Worm (Caenorhabditis elegans) whole organism, L3 larva: Measurements from ENCODE around the gene Y48A6B.3.

Source experiments
- ama-1 ChIP-seq: fragments of 150-350 bp; optimal IDR thresholded peaks from 2 replicates; lab custom pipeline; 2018
- ceh-28 ChIP-seq: fragments of 150-350 bp; optimal IDR thresholded peaks from 2 replicates; lab custom pipeline; 2014; ENCODE audit warnings: missing biosample characterization, missing genetic modification reagents, missing genetic modification characterization
- ceh-82 ChIP-seq: fragments of 150-350 bp; optimal IDR thresholded peaks from 2 replicates; lab custom pipeline; 2014; ENCODE audit warnings: missing biosample characterization, missing genetic modification characterization
- daf-12 ChIP-seq: fragments of 150-350 bp; optimal IDR thresholded peaks from 2 replicates; lab custom pipeline; 2014; ENCODE audit warnings: missing biosample characterization, missing genetic modification reagents, missing genetic modification characterization
- egl-5 ChIP-seq: fragments of 150-350 bp; optimal IDR thresholded peaks from 2 replicates; lab custom pipeline; 2017; ENCODE audit warnings: missing biosample characterization, missing genetic modification reagents, missing genetic modification characterization, inconsistent platforms
- elt-1 ChIP-seq: fragments of 150-350 bp; optimal IDR thresholded peaks from 2 replicates; lab custom pipeline; 2014; ENCODE audit warnings: missing biosample characterization, missing genetic modification characterization
- elt-3 ChIP-seq, 3 experiments: fragments of 150-350 bp in 1 of 3; sonication (generic microtip) in 2 of 3; optimal IDR thresholded peaks; 2 replicates in 2 of 3; 4 replicates in 1 of 3; lab custom pipeline; 2014 to 2017; ENCODE audit warnings: missing biosample characterization in 3 of 3, missing genetic modification characterization in 3 of 3
- eor-1 ChIP-seq, 2 experiments: fragments of 150-350 bp; optimal IDR thresholded peaks; 2 replicates each; lab custom pipeline; 2014 to 2018; ENCODE audit warnings: missing biosample characterization in 2 of 2, missing genetic modification characterization in 2 of 2
- fkh-10 ChIP-seq: sonication (generic microtip); optimal IDR thresholded peaks from 2 replicates; lab custom pipeline; 2017; ENCODE audit warnings: missing biosample characterization, missing genetic modification reagents, missing genetic modification characterization
- fkh-2 ChIP-seq: fragments of 150-350 bp; optimal IDR thresholded peaks from 2 replicates; lab custom pipeline; 2014; ENCODE audit warnings: missing biosample characterization, missing genetic modification reagents, missing genetic modification characterization
- fos-1 ChIP-seq: fragments of 150-350 bp; optimal IDR thresholded peaks from 2 replicates; lab custom pipeline; 2014; ENCODE audit warnings: missing biosample characterization, missing genetic modification characterization
- hmg-11 ChIP-seq: sonication (generic microtip); optimal IDR thresholded peaks from 2 replicates; lab custom pipeline; 2016; ENCODE audit warnings: missing genetic modification characterization, missing compliant biosample characterization
- jun-1 ChIP-seq: fragments of 150-350 bp; optimal IDR thresholded peaks from 2 replicates; lab custom pipeline; 2014; ENCODE audit warnings: missing biosample characterization, missing genetic modification reagents, missing genetic modification characterization
- lin-15B ChIP-seq: fragments of 150-350 bp; optimal IDR thresholded peaks from 2 replicates; lab custom pipeline; 2014; ENCODE audit warnings: missing biosample characterization, missing genetic modification characterization
- lin-39 ChIP-seq: fragments of 150-350 bp; optimal IDR thresholded peaks from 2 replicates; lab custom pipeline; 2018; ENCODE audit warnings: missing biosample characterization, missing genetic modification reagents, missing genetic modification characterization
- lsy-12 ChIP-seq: sonication (generic microtip); optimal IDR thresholded peaks from 2 replicates; lab custom pipeline; 2016; ENCODE audit warnings: mild to moderate bottlenecking, missing genetic modification characterization, missing compliant biosample characterization
- mdl-1 ChIP-seq: fragments of 150-350 bp; optimal IDR thresholded peaks from 2 replicates; lab custom pipeline; 2014; ENCODE audit warnings: missing biosample characterization, missing genetic modification characterization
- mml-1 ChIP-seq: fragments of 150-350 bp; sonication (generic microtip); optimal IDR thresholded peaks from 3 replicates; lab custom pipeline; 2014; ENCODE audit warnings: missing biosample characterization, missing genetic modification characterization
- nfya-1 ChIP-seq: sonication (generic microtip); optimal IDR thresholded peaks from 2 replicates; lab custom pipeline; 2017; ENCODE audit warnings: missing genetic modification characterization, mild to moderate bottlenecking, missing compliant biosample characterization, antibody characterized with exemption, moderate library complexity; ENCODE audit not compliant: insufficient read depth
- nhr-11 ChIP-seq: fragments of 150-350 bp; optimal IDR thresholded peaks from 2 replicates; lab custom pipeline; 2014; ENCODE audit warnings: missing biosample characterization, missing genetic modification characterization
- nhr-12 ChIP-seq: fragments of 150-350 bp; optimal IDR thresholded peaks from 2 replicates; lab custom pipeline; 2014; ENCODE audit warnings: missing biosample characterization, missing genetic modification characterization
- nhr-23 ChIP-seq: fragments of 150-350 bp; optimal IDR thresholded peaks from 2 replicates; lab custom pipeline; 2014; ENCODE audit warnings: missing biosample characterization, missing genetic modification reagents, missing genetic modification characterization
- nhr-25 ChIP-seq: sonication (generic microtip); optimal IDR thresholded peaks from 2 replicates; lab custom pipeline; 2017; ENCODE audit warnings: missing biosample characterization, missing genetic modification characterization
- nhr-67 ChIP-seq: fragments of 150-350 bp; optimal IDR thresholded peaks from 2 replicates; lab custom pipeline; 2014; ENCODE audit warnings: missing biosample characterization, missing genetic modification characterization
- nhr-77 ChIP-seq: fragments of 150-350 bp; optimal IDR thresholded peaks from 2 replicates; lab custom pipeline; 2014; ENCODE audit warnings: missing biosample characterization, missing genetic modification characterization
- pha-4 ChIP-seq: fragments of 150-350 bp; optimal IDR thresholded peaks from 2 replicates; lab custom pipeline; 2014; ENCODE audit warnings: missing biosample characterization, missing genetic modification reagents, missing genetic modification characterization
- pqm-1 ChIP-seq: fragments of 150-350 bp; optimal IDR thresholded peaks from 2 replicates; lab custom pipeline; 2017; ENCODE audit warnings: missing biosample characterization, missing genetic modification characterization, inconsistent platforms
- sea-2 ChIP-seq: fragments of 150-350 bp; sonication (generic microtip); optimal IDR thresholded peaks from 4 replicates; lab custom pipeline; 2014; ENCODE audit warnings: missing biosample characterization, missing genetic modification reagents, missing genetic modification characterization
- snpc-4 ChIP-seq: fragments of 150-350 bp; optimal IDR thresholded peaks from 2 replicates; lab custom pipeline; 2014; ENCODE audit warnings: missing biosample characterization, missing genetic modification characterization
- tbx-2 ChIP-seq: sonication (generic microtip); optimal IDR thresholded peaks from 2 replicates; lab custom pipeline; 2016; ENCODE audit warnings: mild to moderate bottlenecking, missing genetic modification characterization, missing compliant biosample characterization
- unc-39 ChIP-seq: sonication (generic microtip); optimal IDR thresholded peaks from 4 replicates; lab custom pipeline; 2017; ENCODE audit warnings: missing biosample characterization, missing genetic modification characterization
- unc-62 ChIP-seq: fragments of 150-350 bp; sonication (generic microtip); optimal IDR thresholded peaks from 4 replicates; lab custom pipeline; 2014; ENCODE audit warnings: missing biosample characterization, missing genetic modification reagents, missing genetic modification characterization
- zag-1 ChIP-seq: fragments of 150-350 bp; optimal IDR thresholded peaks from 2 replicates; lab custom pipeline; 2014; ENCODE audit warnings: missing biosample characterization, missing genetic modification characterization
- ztf-11 ChIP-seq: fragments of 150-350 bp; optimal IDR thresholded peaks from 2 replicates; lab custom pipeline; 2014; ENCODE audit warnings: missing biosample characterization, missing genetic modification characterization
- ztf-4 ChIP-seq: fragments of 150-350 bp; optimal IDR thresholded peaks from 2 replicates; lab custom pipeline; 2014; ENCODE audit warnings: missing biosample characterization, missing genetic modification characterization

The Y48A6B.3 gene

DNA sequence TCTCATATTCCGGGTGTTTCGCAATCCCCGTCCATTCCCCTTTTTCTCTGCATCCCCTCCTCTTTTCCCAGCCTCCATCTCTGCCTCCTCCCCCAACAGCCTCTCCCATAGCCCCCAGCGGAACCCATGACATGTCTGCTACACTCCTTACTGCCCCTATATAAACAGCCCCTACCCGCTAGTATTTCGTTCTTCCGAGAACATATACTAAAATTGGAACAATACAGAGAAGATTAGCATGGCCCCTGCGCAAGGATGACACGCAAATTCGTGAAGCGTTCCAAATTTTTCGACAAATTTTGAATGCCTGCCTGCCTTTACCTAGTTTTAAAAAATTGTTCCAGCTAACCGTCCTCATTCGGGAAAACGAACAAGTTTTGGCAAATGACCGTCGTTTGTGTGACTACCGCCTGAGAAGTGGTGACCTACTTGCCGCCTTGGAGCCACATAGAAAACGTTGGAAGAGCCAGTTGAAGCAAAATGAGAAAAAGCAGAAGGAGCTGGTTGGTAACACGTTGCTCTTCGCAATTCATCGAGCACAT, 18.5 kb upstream of the Y48A6B.3 start (continued):
- TF ChIP-seq unc-62 (GFP tag; lab: Kevin White, UChicago), result peak; percentile 76
- TF ChIP-seq snpc-4, result peak; percentile 100
- TF ChIP-seq eor-1 (tag; optimal IDR thresholded peaks at IDR 0.05; lab: Kevin White, UChicago), result no peak
- peak; percentile 89 for TF ChIP-seq jun-1 (tag; lab: Kevin White, UChicago)
- peak; percentile 96 for TF ChIP-seq nfya-1 (tag; lab: Kevin White, UChicago)
- TF ChIP-seq sea-2 (GFP tag; lab: Kevin White, UChicago), result peak; percentile 92
- TF ChIP-seq pha-4 (tag; lab: Kevin White, UChicago), result peak; percentile 94
- TF ChIP-seq mml-1 (tag; lab: Kevin White, UChicago), result peak; percentile 33
- peak; percentile 14 for TF ChIP-seq fkh-2 (tag; lab: Kevin White, UChicago)
- peak; percentile 80 for TF ChIP-seq fos-1 (tag; lab: Kevin White, UChicago)

DNA sequence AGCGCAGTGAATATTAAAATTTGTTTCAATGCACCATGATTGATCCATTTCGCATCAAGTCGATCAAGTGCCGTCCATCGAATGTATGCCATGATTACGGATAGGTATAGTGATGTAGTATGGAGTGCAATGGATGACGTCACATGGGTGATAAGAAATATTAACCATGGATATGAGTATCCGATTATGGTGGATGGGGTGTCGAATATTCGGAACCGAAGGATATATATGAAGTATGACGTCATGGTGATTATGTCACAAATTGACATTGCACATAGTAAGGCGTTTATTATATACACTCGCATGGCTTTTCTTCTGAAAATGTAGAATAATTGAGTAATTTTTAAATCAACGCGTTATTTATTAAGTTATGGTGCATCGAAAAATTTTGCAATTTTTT, 13.9 kb upstream of the Y48A6B.3 start:
- TF ChIP-seq ztf-4 (no peak), ceh-28 (tag; lab: Kevin White, UChicago) (no peak), ama-1 (no peak), daf-12 (no peak), mml-1 (tag; lab: Kevin White, UChicago) (no peak), lsy-12 (tag; lab: Kevin White, UChicago) (no peak), nhr-67 (tag; lab: Kevin White, UChicago) (no peak), nfya-1 (tag; lab: Kevin White, UChicago) (no peak), sea-2 (GFP tag; lab: Kevin White, UChicago) (no peak), fkh-10 (GFP tag; lab: Kevin White, UChicago) (no peak)

DNA sequence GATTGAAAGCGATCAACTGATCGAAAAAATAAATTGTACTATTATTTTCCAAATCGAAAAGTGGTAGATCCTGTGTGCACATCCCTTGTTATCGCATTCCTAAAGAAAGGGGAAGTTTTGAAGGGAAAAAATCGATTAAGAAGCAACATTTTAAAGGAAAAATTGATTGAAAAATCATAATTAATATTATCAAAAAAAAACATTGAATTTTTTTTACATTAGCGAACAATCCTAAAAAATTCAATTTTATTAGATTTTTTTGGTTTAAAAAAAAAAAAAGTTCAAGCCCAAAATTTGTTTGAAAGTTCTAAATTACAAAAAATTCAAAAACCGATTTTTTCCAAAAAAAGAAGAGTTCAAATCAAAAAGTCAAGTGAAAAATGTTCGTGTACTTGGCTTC, 12.9 kb upstream of the Y48A6B.3 start, which contains the start of gene dmsr-5:
Gene dmsr-5, minus strand, starts transcription at position 101 of the 400 bp plus-strand sequence.
- TF ChIP-seq lin-15B (no peak), elt-3 (tag; optimal IDR thresholded peaks at IDR 0.05; lab: Kevin White, UChicago) (no peak), tbx-2 (tag; lab: Kevin White, UChicago) (no peak), zag-1 (tag; lab: Kevin White, UChicago) (no peak), jun-1 (tag; lab: Kevin White, UChicago) (no peak), hmg-11 (tag; lab: Kevin White, UChicago) (no peak), nhr-11 (tag; lab: Kevin White, UChicago) (no peak), egl-5 (no peak), pqm-1 (no peak), unc-39 (no peak)

DNA sequence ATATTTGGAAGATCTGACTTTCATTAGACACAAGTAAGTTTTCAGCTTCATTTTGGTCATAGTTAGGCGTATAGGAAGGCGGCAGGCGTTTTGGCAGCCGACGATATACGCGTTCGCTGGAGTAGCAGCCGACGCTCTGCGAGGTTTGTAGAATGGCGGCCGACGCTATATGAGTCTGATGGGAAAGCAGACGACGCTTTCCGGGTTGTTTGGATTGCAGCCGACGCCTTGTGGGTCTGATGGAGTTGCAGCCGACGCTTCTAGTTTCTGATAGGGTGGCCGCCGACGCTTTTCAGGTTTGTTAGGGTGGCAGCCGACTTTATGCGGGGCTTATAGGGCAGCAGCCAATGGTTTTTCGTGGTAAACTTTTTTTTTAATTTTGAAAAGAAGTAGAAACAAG, 5.2 kb upstream of the Y48A6B.3 start:
- TF ChIP-seq nhr-67 (tag; lab: Kevin White, UChicago) (no peak), elt-1 (no peak), fkh-10 (GFP tag; lab: Kevin White, UChicago) (no peak), nhr-12 (tag; lab: Kevin White, UChicago) (no peak), nhr-23 (tag; lab: Kevin White, UChicago) (no peak), tbx-2 (tag; lab: Kevin White, UChicago) (no peak), nhr-25 (tag; lab: Kevin White, UChicago) (no peak), lin-39 (tag; lab: Kevin White, UChicago) (no peak), nhr-77 (no peak), fos-1 (tag; lab: Kevin White, UChicago) (no peak)

ce11 chrIII:11008869-11009268, 847 bp downstream of the Y48A6B.3 start, which contains the start of gene exos-1:
exos-1 (plus strand) TSS chrIII:11009043.
- no peak for TF ChIP-seq mdl-1
- no peak for TF ChIP-seq hmg-11 (tag; lab: Kevin White, UChicago)

DNA sequence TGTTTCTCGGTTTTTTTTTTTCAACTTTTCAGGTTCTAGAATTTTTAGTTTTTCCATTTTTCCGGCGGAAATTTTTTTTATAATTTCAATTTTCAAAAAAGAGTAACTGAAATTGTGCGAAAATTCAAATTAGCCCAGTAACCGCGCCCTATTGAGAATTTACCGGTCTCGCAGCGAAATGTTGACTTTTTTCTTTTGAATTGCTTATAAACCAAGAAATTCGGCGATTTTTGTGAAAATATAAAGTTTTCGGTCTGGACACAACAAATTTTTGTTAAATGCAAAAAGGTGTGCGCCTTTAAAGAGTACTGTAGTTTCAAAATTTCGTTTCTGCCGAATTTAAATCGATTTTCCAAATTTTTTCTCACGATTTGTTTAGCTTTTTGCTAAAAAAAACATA, 2.6 kb downstream of the Y48A6B.3 start:
- TF ChIP-seq zag-1 (tag; lab: Kevin White, UChicago), result no peak
- no peak for TF ChIP-seq nhr-77
- TF ChIP-seq ztf-11 (tag; lab: Kevin White, UChicago), result no peak
- TF ChIP-seq hmg-11 (tag; lab: Kevin White, UChicago), result no peak
- no peak for TF ChIP-seq ceh-82 (tag; lab: Kevin White, UChicago)
- TF ChIP-seq fkh-2 (tag; lab: Kevin White, UChicago), result no peak
- no peak for TF ChIP-seq snpc-4
